Worm (Caenorhabditis elegans) whole organism, mixed stage, embryonic: ENCODE measurements around the gene C16D2.1.

Experiments used
- M03D4.4 ChIP-seq: sonication (generic microtip); optimal IDR thresholded peaks from 2 replicates; lab custom pipeline; 2017; ENCODE audit warnings: mild to moderate bottlenecking, missing genetic modification characterization, missing compliant biosample characterization
- bed-3 ChIP-seq: fragments of 200-800 bp; sonication (Bioruptor generic); optimal IDR thresholded peaks from 3 replicates; lab custom pipeline; 2018; ENCODE audit warnings: mild to moderate bottlenecking, missing genetic modification characterization, moderate library complexity, missing compliant biosample characterization
- blmp-1 ChIP-seq: fragments of 150-350 bp; optimal IDR thresholded peaks from 2 replicates; lab custom pipeline; 2014; ENCODE audit warnings: missing biosample characterization, missing genetic modification characterization
- ceh-39 ChIP-seq: fragments of 150-350 bp; optimal IDR thresholded peaks from 2 replicates; lab custom pipeline; 2014; ENCODE audit warnings: missing biosample characterization, missing genetic modification characterization
- ceh-43 ChIP-seq: fragments of 200-800 bp; sonication (Bioruptor generic); optimal IDR thresholded peaks from 2 replicates; lab custom pipeline; 2018; ENCODE audit warnings: mild to moderate bottlenecking, missing genetic modification characterization, moderate library complexity, missing compliant biosample characterization
- ces-1 ChIP-seq: fragments of 150-350 bp; optimal IDR thresholded peaks from 2 replicates; lab custom pipeline; 2014; ENCODE audit warnings: missing biosample characterization, missing genetic modification reagents, missing genetic modification characterization
- cnd-1 ChIP-seq: fragments of 200-800 bp; sonication (Bioruptor generic); optimal IDR thresholded peaks from 2 replicates; lab custom pipeline; 2018; ENCODE audit warnings: mild to moderate bottlenecking, missing genetic modification characterization, missing compliant biosample characterization
- elt-3 ChIP-seq: fragments of 150-350 bp; optimal IDR thresholded peaks from 2 replicates; lab custom pipeline; 2014; ENCODE audit warnings: missing biosample characterization, missing genetic modification characterization
- flh-1 ChIP-seq: fragments of 200-800 bp; sonication (Bioruptor generic); optimal IDR thresholded peaks from 2 replicates; lab custom pipeline; 2018; ENCODE audit warnings: mild to moderate bottlenecking, missing genetic modification characterization, moderate library complexity, missing compliant biosample characterization
- ham-2 ChIP-seq: fragments of 200-800 bp; sonication (Bioruptor generic); optimal IDR thresholded peaks from 2 replicates; lab custom pipeline; 2018; ENCODE audit warnings: mild to moderate bottlenecking, missing genetic modification characterization, missing compliant biosample characterization
- hlh-1 ChIP-seq: fragments of 150-350 bp; optimal IDR thresholded peaks from 2 replicates; lab custom pipeline; 2014; ENCODE audit warnings: missing biosample characterization, missing genetic modification reagents, missing genetic modification characterization
- lin-13 ChIP-seq: fragments of 150-350 bp; optimal IDR thresholded peaks from 2 replicates; lab custom pipeline; 2014; ENCODE audit warnings: missing biosample characterization, missing genetic modification characterization
- lin-32 ChIP-seq: fragments of 200-800 bp; sonication (Bioruptor generic); optimal IDR thresholded peaks from 2 replicates; lab custom pipeline; 2018; ENCODE audit warnings: mild to moderate bottlenecking, missing genetic modification characterization, missing compliant biosample characterization
- lsy-2 ChIP-seq: fragments of 150-350 bp; optimal IDR thresholded peaks from 2 replicates; lab custom pipeline; 2014; ENCODE audit warnings: missing biosample characterization, missing genetic modification characterization
- mab-5 ChIP-seq: fragments of 150-350 bp; optimal IDR thresholded peaks from 2 replicates; lab custom pipeline; 2014; ENCODE audit warnings: missing biosample characterization, missing genetic modification characterization
- mep-1 ChIP-seq: fragments of 150-350 bp; optimal IDR thresholded peaks from 2 replicates; lab custom pipeline; 2017; ENCODE audit warnings: missing biosample characterization, missing genetic modification reagents, missing genetic modification characterization, inconsistent platforms
- mls-2 ChIP-seq: sonication (generic microtip); optimal IDR thresholded peaks from 2 replicates; lab custom pipeline; 2016; ENCODE audit warnings: mild to moderate bottlenecking, missing genetic modification characterization, moderate library complexity, missing compliant biosample characterization
- nhr-12 ChIP-seq: fragments of 150-350 bp; optimal IDR thresholded peaks from 2 replicates; lab custom pipeline; 2014; ENCODE audit warnings: missing biosample characterization, missing genetic modification characterization
- nhr-2 ChIP-seq: fragments of 150-350 bp; optimal IDR thresholded peaks from 2 replicates; lab custom pipeline; 2014; ENCODE audit warnings: missing biosample characterization, missing genetic modification characterization
- nhr-237 ChIP-seq: fragments of 150-350 bp; optimal IDR thresholded peaks from 2 replicates; lab custom pipeline; 2014; ENCODE audit warnings: missing biosample characterization, missing genetic modification characterization
- nhr-28 ChIP-seq: fragments of 150-350 bp; optimal IDR thresholded peaks from 2 replicates; lab custom pipeline; 2014; ENCODE audit warnings: missing biosample characterization, missing genetic modification characterization
- nhr-76 ChIP-seq: sonication (generic microtip); optimal IDR thresholded peaks from 2 replicates; lab custom pipeline; 2017; ENCODE audit warnings: missing biosample characterization, missing genetic modification characterization
- sem-2 ChIP-seq: fragments of 200-800 bp; sonication (Bioruptor generic); optimal IDR thresholded peaks from 2 replicates; lab custom pipeline; 2018; ENCODE audit warnings: mild to moderate bottlenecking, missing genetic modification characterization, missing compliant biosample characterization
- snpc-4 ChIP-seq: fragments of 150-350 bp; optimal IDR thresholded peaks from 2 replicates; lab custom pipeline; 2014; ENCODE audit warnings: missing biosample characterization, missing genetic modification characterization
- sptf-1 ChIP-seq: sonication (generic microtip); optimal IDR thresholded peaks from 2 replicates; lab custom pipeline; 2017; ENCODE audit warnings: mild to moderate bottlenecking, missing genetic modification characterization, moderate library complexity, missing compliant biosample characterization
- unc-120 ChIP-seq: sonication (generic microtip); optimal IDR thresholded peaks from 2 replicates; lab custom pipeline; 2017; ENCODE audit warnings: missing genetic modification characterization, missing compliant biosample characterization; ENCODE audit not compliant: poor library complexity, severe bottlenecking
- unc-39 ChIP-seq: fragments of 150-350 bp; optimal IDR thresholded peaks from 2 replicates; lab custom pipeline; 2014; ENCODE audit warnings: missing biosample characterization, missing genetic modification characterization
- unc-62 ChIP-seq: fragments of 150-350 bp; optimal IDR thresholded peaks from 2 replicates; lab custom pipeline; 2014; ENCODE audit warnings: missing biosample characterization, missing genetic modification reagents, missing genetic modification characterization
- zip-8 ChIP-seq: fragments of 150-350 bp; optimal IDR thresholded peaks from 2 replicates; lab custom pipeline; 2014; ENCODE audit warnings: missing biosample characterization, missing genetic modification characterization
- ztf-11 ChIP-seq: fragments of 150-350 bp; optimal IDR thresholded peaks from 2 replicates; lab custom pipeline; 2014; ENCODE audit warnings: missing biosample characterization, missing genetic modification characterization

C16D2.1 gene

ce11 chrII:9148079-9148478 lies 16.6 kb downstream of the C16D2.1 start:
- TF ChIP-seq unc-120 (tag; lab: Kevin White, UChicago) (no peak), ztf-11 (tag; lab: Kevin White, UChicago) (no peak), mls-2 (tag; lab: Kevin White, UChicago) (no peak), unc-39 (tag; lab: Kevin White, UChicago) (no peak), nhr-28 (tag; lab: Kevin White, UChicago) (no peak), lin-32 (GFP tag; lab: Kevin White, UChicago) (no peak), mep-1 (no peak), unc-62 (GFP tag; lab: Kevin White, UChicago) (no peak), cnd-1 (tag; lab: Kevin White, UChicago) (no peak), zip-8 (tag; lab: Kevin White, UChicago) (no peak), ham-2 (GFP tag; lab: Kevin White, UChicago) (no peak), nhr-12 (tag; lab: Kevin White, UChicago) (no peak)

ce11 chrII:9152231-9152630 lies 20.8 kb downstream of the C16D2.1 start, which contains the start of gene col-78:
Gene col-78, plus strand, starts transcription at chrII:9152531.
- TF ChIP-seq unc-39 (tag; lab: Kevin White, UChicago) (no peak), unc-120 (tag; lab: Kevin White, UChicago) (no peak), hlh-1 (tag; lab: Kevin White, UChicago) (no peak), sem-2 (GFP tag; lab: Kevin White, UChicago) (no peak), elt-3 (no peak), ces-1 (no peak), mab-5 (no peak), nhr-76 (tag; lab: Kevin White, UChicago) (no peak), mep-1 (no peak), blmp-1 (tag; lab: Kevin White, UChicago) (no peak), snpc-4 (tag; lab: Kevin White, UChicago) (no peak), ztf-11 (tag; lab: Kevin White, UChicago) (no peak), M03D4.4 (tag; lab: Kevin White, UChicago) (no peak), nhr-12 (tag; lab: Kevin White, UChicago) (no peak), nhr-28 (tag; lab: Kevin White, UChicago) (no peak), lin-13 (tag; lab: Kevin White, UChicago) (no peak)
- TF ChIP-seq, all 35 proteins: peak for 0

- TF ChIP-seq mep-1 (no peak), ces-1 (no peak), mab-5 (no peak), ceh-39 (tag; lab: Kevin White, UChicago) (no peak), unc-120 (tag; lab: Kevin White, UChicago) (no peak), lin-13 (tag; lab: Kevin White, UChicago) (no peak), nhr-2 (no peak), nhr-12 (tag; lab: Kevin White, UChicago) (no peak), hlh-1 (tag; lab: Kevin White, UChicago) (no peak), sem-2 (GFP tag; lab: Kevin White, UChicago) (no peak)
These were observed 22.9 kb downstream of the C16D2.1 start for ce11 chrII:9154339-9154738.

DNA sequence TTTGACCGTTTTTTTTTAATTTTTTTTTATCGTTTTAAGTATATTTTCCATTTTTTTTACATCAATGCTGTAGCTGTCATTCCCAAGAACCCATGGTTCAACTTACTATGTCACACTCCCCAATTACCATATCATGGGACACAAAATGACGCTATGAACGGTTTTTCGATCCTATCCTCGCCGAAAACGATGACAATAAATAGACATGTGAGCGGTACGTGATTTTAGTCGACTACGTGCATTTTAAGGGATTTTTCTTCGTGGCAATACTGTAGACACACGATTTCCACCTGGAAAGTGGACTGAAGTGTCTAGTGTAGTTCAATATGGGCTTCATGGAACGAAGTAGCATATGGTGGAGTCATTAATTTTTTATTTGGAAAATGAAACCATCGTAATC lies 24.8 kb downstream of the C16D2.1 start:
- TF ChIP-seq M03D4.4 (tag; lab: Kevin White, UChicago), result no peak
- no peak for TF ChIP-seq mab-5
- TF ChIP-seq ceh-39 (tag; lab: Kevin White, UChicago), result no peak
- TF ChIP-seq zip-8 (tag; lab: Kevin White, UChicago), result no peak
- no peak for TF ChIP-seq ceh-43 (GFP tag; lab: Kevin White, UChicago)
- no peak for TF ChIP-seq snpc-4 (tag; lab: Kevin White, UChicago)
- TF ChIP-seq bed-3 (GFP tag; lab: Kevin White, UChicago), result no peak
- no peak for TF ChIP-seq nhr-237 (tag; lab: Kevin White, UChicago)
- TF ChIP-seq, all 35 proteins: peak for 0

ce11 chrII:9157125-9157524 lies 25.7 kb downstream of the C16D2.1 start:
- no peak for TF ChIP-seq flh-1 (GFP tag; lab: Kevin White, UChicago)
- no peak for TF ChIP-seq nhr-28 (tag; lab: Kevin White, UChicago)
- TF ChIP-seq mls-2 (tag; lab: Kevin White, UChicago), result no peak

DNA sequence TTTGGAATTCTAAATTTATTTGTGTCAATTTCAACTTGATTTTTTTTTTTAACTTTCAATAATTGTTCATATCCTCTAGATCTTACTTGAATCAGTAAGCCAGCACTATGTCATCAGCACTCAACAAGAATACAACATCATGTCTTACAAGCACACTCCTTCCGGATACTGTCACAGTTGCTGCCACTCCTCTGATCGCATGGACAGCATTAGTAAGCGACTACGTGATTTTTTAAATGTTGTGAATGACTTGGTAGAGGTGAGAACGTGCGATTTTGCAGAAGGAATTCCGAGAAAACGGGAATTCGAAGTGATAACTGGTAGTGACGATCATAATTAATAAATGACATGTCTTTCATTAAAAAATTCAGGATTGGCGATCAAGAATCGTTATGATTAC lies 26.6 kb downstream of the C16D2.1 start, which contains the start of gene oac-54:
Gene oac-54 (plus strand): TSS at position 83 of the 400 bp plus-strand sequence.
- TF ChIP-seq sptf-1 (tag; lab: Kevin White, UChicago) (no peak), lsy-2 (no peak), ztf-11 (tag; lab: Kevin White, UChicago) (no peak), ceh-39 (tag; lab: Kevin White, UChicago) (no peak), cnd-1 (tag; lab: Kevin White, UChicago) (no peak), nhr-2 (no peak), nhr-76 (tag; lab: Kevin White, UChicago) (no peak), nhr-237 (tag; lab: Kevin White, UChicago) (no peak), unc-39 (tag; lab: Kevin White, UChicago) (no peak), nhr-28 (tag; lab: Kevin White, UChicago) (no peak), flh-1 (GFP tag; lab: Kevin White, UChicago) (no peak), mab-5 (no peak), lin-13 (tag; lab: Kevin White, UChicago) (no peak), ces-1 (no peak)
